Worm (Caenorhabditis elegans): ENCODE measurements around the gene nep-8.

The nep-8 gene

ce11 chrII:3403535-3403934 is at the start of gene nep-8:
Gene nep-8 (plus strand): TSS chrII:3403835.
- TF ChIP-seq dao-5 (tag; optimal IDR thresholded peaks at IDR 0.05), result no peak
- TF ChIP-seq W03F9.2 (tag; optimal IDR thresholded peaks at IDR 0.05), result no peak
- no peak for TF ChIP-seq him-1 (tag; optimal IDR thresholded peaks at IDR 0.05)

- TF ChIP-seq dao-5 (tag; optimal IDR thresholded peaks at IDR 0.05) (no peak), W03F9.2 (tag; optimal IDR thresholded peaks at IDR 0.05) (no peak), him-1 (tag; optimal IDR thresholded peaks at IDR 0.05) (no peak)
These were observed 44.8 kb upstream of the nep-8 start, which contains the start of the genes lido-14 and bath-27 for ce11 chrII:3358834-3359233. Gene lido-14 (plus strand): TSS chrII:3359134. Gene bath-27 (plus strand): TSS chrII:3359139.

- TF ChIP-seq him-1 (tag; optimal IDR thresholded peaks at IDR 0.05), result no peak
- no peak for TF ChIP-seq dao-5 (tag; optimal IDR thresholded peaks at IDR 0.05)
- no peak for TF ChIP-seq W03F9.2 (tag; optimal IDR thresholded peaks at IDR 0.05)
These were observed 36.5 kb upstream of the nep-8 start, which contains the start of gene Y49F6C.6 for ce11 chrII:3367100-3367499. Gene Y49F6C.6 (minus strand): TSS chrII:3367200.

- TF ChIP-seq dao-5 (tag; optimal IDR thresholded peaks at IDR 0.05) (no peak), W03F9.2 (tag; optimal IDR thresholded peaks at IDR 0.05) (no peak), him-1 (tag; optimal IDR thresholded peaks at IDR 0.05) (no peak)
These were observed 35.5 kb upstream of the nep-8 start, which contains the start of gene Y49F6C.7 for ce11 chrII:3368097-3368496. Gene Y49F6C.7 (minus strand): TSS chrII:3368197.

ce11 chrII:3370061-3370460 is 33.6 kb upstream of the nep-8 start, which contains the start of gene Y49F6C.8:
Gene Y49F6C.8 (minus strand): TSS chrII:3370111.
- TF ChIP-seq him-1 (tag; optimal IDR thresholded peaks at IDR 0.05) (no peak), dao-5 (tag; optimal IDR thresholded peaks at IDR 0.05) (no peak), W03F9.2 (tag; optimal IDR thresholded peaks at IDR 0.05) (no peak)

ce11 chrII:3371010-3371409 is 32.6 kb upstream of the nep-8 start, which contains the start of gene bath-23:
Gene bath-23 (plus strand): TSS chrII:3371310.
- TF ChIP-seq him-1 (tag; optimal IDR thresholded peaks at IDR 0.05), result no peak
- no peak for TF ChIP-seq dao-5 (tag; optimal IDR thresholded peaks at IDR 0.05)
- TF ChIP-seq W03F9.2 (tag; optimal IDR thresholded peaks at IDR 0.05), result no peak

ce11 chrII:3373875-3374274 is 29.8 kb upstream of the nep-8 start:
- TF ChIP-seq W03F9.2 (tag; optimal IDR thresholded peaks at IDR 0.05) (no peak), him-1 (tag; optimal IDR thresholded peaks at IDR 0.05) (no peak), dao-5 (tag; optimal IDR thresholded peaks at IDR 0.05) (no peak)

ce11 chrII:3374779-3375178 is 28.9 kb upstream of the nep-8 start, which contains the start of gene bath-10:
Gene bath-10 (plus strand): TSS chrII:3375079.
- TF ChIP-seq W03F9.2 (tag; optimal IDR thresholded peaks at IDR 0.05) (no peak), him-1 (tag; optimal IDR thresholded peaks at IDR 0.05) (no peak), dao-5 (tag; optimal IDR thresholded peaks at IDR 0.05) (no peak)

ce11 chrII:3375302-3375701 is 28.3 kb upstream of the nep-8 start:
- TF ChIP-seq dao-5 (tag; optimal IDR thresholded peaks at IDR 0.05), result no peak
- no peak for TF ChIP-seq him-1 (tag; optimal IDR thresholded peaks at IDR 0.05)
- no peak for TF ChIP-seq W03F9.2 (tag; optimal IDR thresholded peaks at IDR 0.05)

- TF ChIP-seq him-1 (tag; optimal IDR thresholded peaks at IDR 0.05) (no peak), W03F9.2 (tag; optimal IDR thresholded peaks at IDR 0.05) (no peak), dao-5 (tag; optimal IDR thresholded peaks at IDR 0.05) (no peak)
These were observed 26.8 kb upstream of the nep-8 start, which contains the start of gene bath-9 for ce11 chrII:3376789-3377188. Gene bath-9 (plus strand): TSS chrII:3377089.

ce11 chrII:3378275-3378674 is 25.4 kb upstream of the nep-8 start, which contains the start of gene Y49F6C.2:
Gene Y49F6C.2 (plus strand): TSS chrII:3378575.
- TF ChIP-seq W03F9.2 (tag; optimal IDR thresholded peaks at IDR 0.05) (no peak), him-1 (tag; optimal IDR thresholded peaks at IDR 0.05) (no peak), dao-5 (tag; optimal IDR thresholded peaks at IDR 0.05) (no peak)

ce11 chrII:3381510-3381909 is 22.1 kb upstream of the nep-8 start, which contains the start of gene T06D4.1:
Gene T06D4.1 (plus strand): TSS chrII:3381830.
- TF ChIP-seq dao-5 (tag; optimal IDR thresholded peaks at IDR 0.05) (no peak), W03F9.2 (tag; optimal IDR thresholded peaks at IDR 0.05) (no peak), him-1 (tag; optimal IDR thresholded peaks at IDR 0.05) (no peak)

- TF ChIP-seq him-1 (tag; optimal IDR thresholded peaks at IDR 0.05) (no peak), W03F9.2 (tag; optimal IDR thresholded peaks at IDR 0.05) (no peak), dao-5 (tag; optimal IDR thresholded peaks at IDR 0.05) (no peak)
These were observed 20.5 kb upstream of the nep-8 start for ce11 chrII:3383116-3383515.

ce11 chrII:3385736-3386135 is 17.9 kb upstream of the nep-8 start, which contains the start of gene T06D4.2:
Gene T06D4.2 (minus strand): TSS chrII:3385905.
- TF ChIP-seq W03F9.2 (tag; optimal IDR thresholded peaks at IDR 0.05) (no peak), him-1 (tag; optimal IDR thresholded peaks at IDR 0.05) (no peak), dao-5 (tag; optimal IDR thresholded peaks at IDR 0.05) (no peak)

- TF ChIP-seq W03F9.2 (tag; optimal IDR thresholded peaks at IDR 0.05) (no peak), dao-5 (tag; optimal IDR thresholded peaks at IDR 0.05) (no peak), him-1 (tag; optimal IDR thresholded peaks at IDR 0.05) (no peak)
These were observed 16.1 kb upstream of the nep-8 start, which contains the start of gene T06D4.6 for ce11 chrII:3387503-3387902. Gene T06D4.6 (minus strand): TSS chrII:3387603.

Measured in whole organism, L4/young adult.